Fruit fly (Drosophila melanogaster) whole organism, wandering third instar larva: ENCODE measurements around the gene twin.
A peak's percentile ranks its signal among the peaks of the same experiment; 100 is the strongest.

Experiments used
- GATAd ChIP-seq: sonication (Bioruptor generic); optimal IDR thresholded peaks from 2 replicates; lab custom pipeline; 2016; ENCODE audit warnings: missing biosample characterization, missing genetic modification characterization
- Hr83 ChIP-seq: fragments of 200-300 bp; sonication (Bioruptor generic); optimal IDR thresholded peaks from 2 replicates; lab custom pipeline; 2016; ENCODE audit warnings: missing biosample characterization, mild to moderate bottlenecking, missing genetic modification characterization, moderate library complexity; ENCODE audit not compliant: poor library complexity, severe bottlenecking
- dl ChIP-seq, 2 experiments: fragments of 175-275, 200-275 bp in 1 of 2; fragments of 200-275 bp in 1 of 2; sonication (Bioruptor generic); optimal IDR thresholded peaks; lab custom pipeline; 2018; ENCODE audit warnings: mild to moderate bottlenecking in 2 of 2, missing biosample characterization in 2 of 2, missing genetic modification characterization in 2 of 2, moderate library complexity in 2 of 2; ENCODE audit not compliant: partially characterized antibody in 2 of 2, insufficient read depth in 1 of 2
- h ChIP-seq: fragments of 200-800 bp; sonication (Bioruptor generic); optimal IDR thresholded peaks from 3 replicates; lab custom pipeline; 2016; ENCODE audit warnings: missing biosample characterization, mild to moderate bottlenecking, missing genetic modification characterization
- psq ChIP-seq: fragments of 200-800 bp; sonication (Bioruptor generic); optimal IDR thresholded peaks from 3 replicates; lab custom pipeline; 2017; ENCODE audit warnings: missing biosample characterization, mild to moderate bottlenecking, missing genetic modification characterization, moderate library complexity

DNA sequence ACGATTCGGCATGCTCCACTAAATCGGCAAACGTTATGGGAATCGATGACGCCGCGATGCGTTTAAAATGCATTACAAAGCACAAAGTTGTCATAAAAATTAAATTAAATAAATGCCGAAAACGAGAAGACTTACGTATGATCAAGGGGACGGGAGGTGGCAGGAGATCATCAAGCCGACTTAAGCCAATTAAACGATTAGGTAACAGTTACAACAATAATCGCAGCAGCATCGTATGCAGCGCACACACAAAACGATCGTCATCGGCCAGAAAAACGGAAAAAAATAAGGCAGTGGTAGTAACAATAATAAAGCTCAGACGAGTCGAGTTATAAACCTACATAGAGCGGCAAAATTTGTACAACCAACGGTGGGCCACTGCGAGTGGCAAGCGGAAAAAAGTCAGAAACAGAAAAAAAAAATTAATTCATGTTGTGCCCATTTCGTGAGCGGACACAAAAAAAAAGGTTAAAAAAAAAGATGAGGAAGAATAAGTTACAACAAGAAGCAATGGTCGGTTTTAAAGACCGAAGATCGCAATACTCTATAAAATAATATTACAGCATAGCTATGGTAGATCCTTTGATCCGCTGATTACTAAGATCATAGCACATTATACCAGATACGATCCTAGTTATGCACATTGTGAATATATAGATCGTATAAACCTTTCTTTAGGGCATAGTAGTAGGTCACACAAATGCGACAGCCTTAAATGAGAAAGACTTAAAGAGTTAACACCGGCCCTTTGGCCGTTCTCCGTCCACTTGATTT is 15.2 kb downstream of the twin start:
- TF ChIP-seq GATAd (GFP tag; lab: Kevin White, UChicago) (no peak), dl (GFP tag; optimal IDR thresholded peaks at IDR 0.05; lab: Kevin White, UChicago; ENCODE audit: insufficient read depth in 1 of 2, partially characterized antibody in 2 of 2) (no peak), h (GFP tag; lab: Kevin White, UChicago) (peak; percentile 42), psq (no peak), Hr83 (GFP tag; lab: Kevin White, UChicago) (no peak)
